Fruit fly (Drosophila melanogaster): Measurements from ENCODE around the gene CG13051.

CG13051 gene

DNA sequence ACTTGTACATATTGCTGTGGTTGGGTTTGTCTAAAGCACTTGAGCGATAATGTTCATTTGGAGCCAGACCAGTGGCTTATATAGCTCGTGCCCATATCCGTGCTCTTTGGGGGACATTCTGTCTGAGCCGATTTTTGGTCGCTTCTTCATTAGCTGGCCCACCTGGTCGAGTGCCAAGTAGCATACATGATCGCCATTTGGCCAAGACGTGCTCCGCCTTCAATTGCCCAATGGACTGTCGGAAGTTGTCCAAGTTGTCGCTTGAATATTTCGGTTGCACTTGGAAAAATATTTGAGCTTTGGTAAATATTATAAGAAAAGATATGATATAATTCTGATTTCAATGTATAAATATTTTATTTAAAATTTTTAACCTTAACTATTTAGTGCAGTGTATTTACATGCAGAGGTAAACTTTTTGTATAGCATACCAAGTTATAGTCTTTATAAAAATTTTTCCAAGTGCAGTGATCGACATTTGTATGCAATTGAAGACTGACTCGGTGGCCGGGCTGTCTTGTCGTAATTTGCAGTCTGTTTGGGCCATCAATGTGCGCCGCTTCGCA is 20.5 kb upstream of the CG13051 start, which contains the start of gene CG13047 (continued):
- TF ChIP-seq vri (GFP tag; optimal IDR thresholded peaks at IDR 0.05) (no peak), CG15336 (GFP tag; IDR thresholded peaks at IDR 0.05) (0 out of 2 replicates have a peak, but pooled peaks have one; percentile 26), dac (GFP tag; optimal IDR thresholded peaks at IDR 0.05) (no peak)

DNA sequence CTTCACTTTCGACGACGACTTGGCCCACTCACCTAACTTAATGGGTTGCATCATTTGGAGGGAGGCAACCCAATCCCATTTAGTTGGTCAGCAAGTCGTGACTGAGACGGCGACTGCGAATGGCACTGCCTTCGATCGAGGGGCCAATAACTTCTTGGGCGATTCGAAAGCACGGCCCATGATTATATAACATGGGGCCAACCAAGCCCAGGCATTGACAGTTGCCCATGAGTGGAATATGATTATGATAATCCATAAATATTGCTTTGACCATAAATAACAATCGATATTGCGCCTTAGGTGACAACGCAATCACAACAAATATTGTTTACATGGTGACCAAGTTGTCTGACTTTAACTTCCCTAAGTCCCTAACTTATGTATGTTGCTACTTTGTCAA is 18.9 kb upstream of the CG13051 start, which contains the start of gene CG13048:
Gene CG13048, minus strand, starts transcription at position 101 of the 400 bp plus-strand sequence.
- TF ChIP-seq ss (GFP tag; optimal IDR thresholded peaks at IDR 0.05): no peak
- no peak for TF ChIP-seq esn (GFP tag; optimal IDR thresholded peaks at IDR 0.05)
- TF ChIP-seq CG16779 (tag; optimal IDR thresholded peaks at IDR 0.05): no peak
- no peak for TF ChIP-seq CG9139 (GFP tag; optimal IDR thresholded peaks at IDR 0.05)
- TF ChIP-seq Met (GFP tag; optimal IDR thresholded peaks at IDR 0.05): no peak
- no peak for TF ChIP-seq Gug (GFP tag; IDR thresholded peaks at IDR 0.05)

- TF ChIP-seq CG7368 (GFP tag; optimal IDR thresholded peaks at IDR 0.05) (no peak), dsx (GFP tag; optimal IDR thresholded peaks at IDR 0.05; ENCODE audit: poor library complexity, severe bottlenecking) (no peak), Blimp-1 (GFP tag; optimal IDR thresholded peaks at IDR 0.05) (no peak), CG10669 (GFP tag; optimal IDR thresholded peaks at IDR 0.05) (no peak), ss (GFP tag; optimal IDR thresholded peaks at IDR 0.05) (peak in 1 of 2 experiments; percentile 62)
Observed at dm6 chr3L:16281880-16282556, 17.1 kb upstream of the CG13051 start, which contains the start of gene CG13049. TSS of gene CG13049 (minus strand) at chr3L:16281930.

DNA sequence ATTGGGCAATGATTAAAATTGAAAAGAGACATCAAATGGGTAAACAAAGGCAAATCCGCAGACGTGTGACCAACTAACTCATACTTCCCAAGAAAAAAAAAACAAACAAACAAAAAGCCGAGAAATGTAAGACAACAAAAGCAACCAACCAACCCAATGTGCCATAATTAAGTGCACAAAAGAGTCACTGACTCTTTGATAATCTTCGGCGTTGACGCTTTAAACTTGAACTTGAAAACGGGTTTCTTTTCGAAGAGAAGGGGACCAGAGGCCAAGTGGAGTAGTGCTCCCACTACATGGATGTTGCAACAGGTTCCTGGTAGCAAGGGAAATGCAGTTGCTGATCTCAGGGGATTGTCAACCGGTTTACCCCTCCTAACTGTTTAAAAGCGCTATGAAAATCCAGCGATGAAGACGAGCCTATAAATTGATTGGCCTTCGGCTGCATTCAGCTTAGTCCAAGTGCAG is 15.1 kb upstream of the CG13051 start, which contains the start of gene CG13064:
Gene CG13064, plus strand, starts transcription at position 418 of the 468 bp plus-strand sequence.
- TF ChIP-seq CG9139 (GFP tag; optimal IDR thresholded peaks at IDR 0.05) (no peak), Eip78C (GFP tag) (peak; percentile 53), Met (GFP tag; optimal IDR thresholded peaks at IDR 0.05) (no peak), Sox15 (GFP tag; optimal IDR thresholded peaks at IDR 0.05) (no peak), dsx (GFP tag; optimal IDR thresholded peaks at IDR 0.05; ENCODE audit: poor library complexity, severe bottlenecking) (peak; percentile 55), Lpt (GFP tag; optimal IDR thresholded peaks at IDR 0.05) (peak; percentile 8), Hr4 (GFP tag; optimal IDR thresholded peaks at IDR 0.05) (no peak), Eip75B (GFP tag; optimal IDR thresholded peaks at IDR 0.05) (peak; percentile 47), ss (GFP tag; optimal IDR thresholded peaks at IDR 0.05) (peak in 1 of 2 experiments; percentile 63), Sox102F (GFP tag; optimal IDR thresholded peaks at IDR 0.05) (peak; percentile 19)

DNA sequence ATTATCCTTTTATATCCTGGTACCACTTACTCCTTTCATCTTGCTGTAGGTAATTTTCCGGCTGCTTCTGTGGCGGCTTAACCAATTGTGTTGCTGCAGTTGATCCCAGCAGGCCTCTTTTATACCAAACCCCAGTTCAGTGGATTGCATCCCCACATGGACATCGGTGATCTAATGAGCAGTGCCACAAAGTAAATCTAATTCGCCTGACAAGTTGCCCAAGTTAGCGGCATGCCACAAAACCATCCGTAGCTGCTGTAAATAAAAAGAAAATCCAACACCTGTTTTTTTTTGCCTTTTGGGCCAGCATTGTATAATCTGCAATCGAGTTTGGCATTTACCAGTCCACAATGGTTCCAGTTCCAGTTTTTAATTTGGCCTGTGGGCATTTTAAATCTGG is 14.3 kb upstream of the CG13051 start, which contains the start of gene CG13050:
Gene CG13050, minus strand, starts transcription at position 101 of the 400 bp plus-strand sequence.
- no peak for TF ChIP-seq CG9139 (GFP tag; optimal IDR thresholded peaks at IDR 0.05)
- no peak for TF ChIP-seq CG8119 (GFP tag; IDR thresholded peaks at IDR 0.05)
- TF ChIP-seq net (GFP tag; optimal IDR thresholded peaks at IDR 0.05): no peak
- TF ChIP-seq CG1621 (tag; optimal IDR thresholded peaks at IDR 0.05): no peak
- no peak for TF ChIP-seq Smox (GFP tag; optimal IDR thresholded peaks at IDR 0.05)
- no peak for TF ChIP-seq Eip78C (GFP tag)
- no peak for TF ChIP-seq Lpt (GFP tag; optimal IDR thresholded peaks at IDR 0.05)
- no peak for TF ChIP-seq Ets21C (GFP tag; optimal IDR thresholded peaks at IDR 0.05)
- TF ChIP-seq CG11902 (GFP tag; optimal IDR thresholded peaks at IDR 0.05): no peak
- TF ChIP-seq Hr39 (GFP tag; optimal IDR thresholded peaks at IDR 0.05): no peak

DNA sequence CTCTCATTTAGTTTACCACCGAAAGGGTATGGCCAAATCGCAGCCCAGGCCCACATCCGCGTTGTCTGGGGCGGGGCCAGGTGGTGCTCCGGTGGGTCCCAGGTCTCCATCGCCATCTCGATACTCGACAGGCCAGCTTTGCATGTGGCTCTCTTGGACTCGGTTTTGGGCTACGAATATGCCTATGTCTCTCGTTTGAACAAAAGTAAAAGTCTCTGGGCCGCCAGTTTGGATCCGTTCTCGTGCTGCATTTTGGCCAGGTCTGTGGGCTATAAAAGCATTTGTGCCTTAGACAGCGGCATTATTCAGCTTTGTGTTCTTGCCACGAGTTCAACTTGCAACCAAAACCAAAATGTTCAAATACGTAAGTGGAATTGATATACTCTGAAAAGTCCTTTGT is 12.2 kb upstream of the CG13051 start, which contains the start of gene CG13065:
Gene CG13065, plus strand, starts transcription at position 301 of the 400 bp plus-strand sequence.
- TF ChIP-seq fkh (GFP tag; optimal IDR thresholded peaks at IDR 0.05): no peak
- TF ChIP-seq CG7368 (GFP tag; optimal IDR thresholded peaks at IDR 0.05): no peak
- TF ChIP-seq CG16779 (tag; optimal IDR thresholded peaks at IDR 0.05): no peak
- no peak for TF ChIP-seq Blimp-1 (GFP tag; optimal IDR thresholded peaks at IDR 0.05)
- TF ChIP-seq Hr4 (GFP tag; optimal IDR thresholded peaks at IDR 0.05): no peak
- TF ChIP-seq esn (GFP tag; optimal IDR thresholded peaks at IDR 0.05): no peak
- no peak for TF ChIP-seq CG34406 (GFP tag; optimal IDR thresholded peaks at IDR 0.05)
- TF ChIP-seq CG6792 (GFP tag; optimal IDR thresholded peaks at IDR 0.05): no peak
- no peak for TF ChIP-seq Hr39 (GFP tag; optimal IDR thresholded peaks at IDR 0.05)
- TF ChIP-seq Lpt (GFP tag; optimal IDR thresholded peaks at IDR 0.05): no peak
- TF ChIP-seq pdm3 (GFP tag; optimal IDR thresholded peaks at IDR 0.05): no peak
- TF ChIP-seq Gug (GFP tag; IDR thresholded peaks at IDR 0.05): no peak
- TF ChIP-seq Hr38 (GFP tag; optimal IDR thresholded peaks at IDR 0.05): no peak
- no peak for TF ChIP-seq CG3919 (GFP tag; optimal IDR thresholded peaks at IDR 0.05)

Data from whole organism, prepupa.